Worm (Caenorhabditis elegans) whole organism, early embryonic: ENCODE measurements around the gene Y62H9A.7.

Experiments used
- B0310.2 ChIP-seq: sonication (generic microtip); optimal IDR thresholded peaks from 2 replicates; lab custom pipeline; 2016; ENCODE audit warnings: mild to moderate bottlenecking, missing genetic modification characterization, missing compliant biosample characterization
- aly-1 ChIP-seq: sonication (generic microtip); optimal IDR thresholded peaks from 2 replicates; lab custom pipeline; 2016; ENCODE audit warnings: missing genetic modification characterization, missing compliant biosample characterization
- hmbx-1 ChIP-seq: sonication (generic microtip); optimal IDR thresholded peaks from 2 replicates; lab custom pipeline; 2016; ENCODE audit warnings: mild to moderate bottlenecking, missing genetic modification characterization, missing compliant biosample characterization

DNA sequence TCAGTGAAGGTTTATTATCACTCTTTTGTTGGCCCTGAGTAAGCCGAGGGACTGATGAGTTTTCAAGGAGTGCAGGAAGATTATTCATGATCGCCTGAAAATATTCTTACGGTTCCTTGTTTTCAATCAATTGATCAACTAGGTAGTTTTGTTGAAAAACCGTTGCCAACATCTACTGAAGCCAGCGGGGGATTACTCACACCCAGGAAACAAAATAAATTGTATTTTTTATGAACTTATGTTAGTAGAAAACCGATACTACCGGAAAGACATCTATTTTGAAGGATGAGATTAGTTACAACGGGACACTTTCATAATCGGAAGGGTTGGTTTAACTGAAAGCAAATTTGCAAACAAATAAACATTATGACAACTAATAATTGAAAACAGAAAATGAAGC, 7.4 kb downstream of the Y62H9A.7 start, which contains the start of gene Y62H9A.2:
- TF ChIP-seq aly-1 (tag; lab: Kevin White, UChicago) (no peak), hmbx-1 (tag; lab: Kevin White, UChicago) (no peak), B0310.2 (tag; lab: Kevin White, UChicago) (no peak)
